Worm (Caenorhabditis elegans) whole organism, late embryonic: ENCODE measurements around the gene C31E10.6.
A peak's percentile ranks its signal among the peaks of the same experiment; 100 is the strongest.

Experiments used
- F13H6.1 ChIP-seq: sonication (generic microtip); optimal IDR thresholded peaks from 2 replicates; lab custom pipeline; 2016; ENCODE audit warnings: missing genetic modification characterization, missing compliant biosample characterization
- K02D7.2 ChIP-seq: sonication (generic microtip); optimal IDR thresholded peaks from 2 replicates; lab custom pipeline; 2017; ENCODE audit warnings: mild to moderate bottlenecking, missing genetic modification characterization, missing compliant biosample characterization
- K09A11.1 ChIP-seq: sonication (generic microtip); optimal IDR thresholded peaks from 2 replicates; lab custom pipeline; 2017; ENCODE audit warnings: antibody characterized with exemption, mild to moderate bottlenecking, missing genetic modification characterization, missing compliant biosample characterization; ENCODE audit not compliant: insufficient read depth
- ama-1 ChIP-seq: fragments of 150-350 bp; optimal IDR thresholded peaks from 2 replicates; lab custom pipeline; 2014
- ceh-14 ChIP-seq: sonication (generic microtip); optimal IDR thresholded peaks from 2 replicates; lab custom pipeline; 2016; ENCODE audit warnings: missing genotype, missing genetic modification characterization, missing compliant biosample characterization
- ceh-18 ChIP-seq: sonication (generic microtip); optimal IDR thresholded peaks from 2 replicates; lab custom pipeline; 2016; ENCODE audit warnings: missing genetic modification characterization, missing compliant biosample characterization
- ceh-19 ChIP-seq: fragments of 200-800 bp; sonication (Bioruptor generic); optimal IDR thresholded peaks from 2 replicates; lab custom pipeline; 2018; ENCODE audit warnings: mild to moderate bottlenecking, missing genetic modification characterization, missing compliant biosample characterization
- ceh-2 ChIP-seq: sonication (generic microtip); optimal IDR thresholded peaks from 2 replicates; lab custom pipeline; 2016; ENCODE audit warnings: missing genotype, missing genetic modification characterization, missing compliant biosample characterization
- ceh-22 ChIP-seq: sonication (generic microtip); optimal IDR thresholded peaks from 2 replicates; lab custom pipeline; 2017; ENCODE audit warnings: missing biosample characterization, missing genetic modification characterization
- ceh-31 ChIP-seq: sonication (generic microtip); optimal IDR thresholded peaks from 2 replicates; lab custom pipeline; 2016; ENCODE audit warnings: missing genetic modification characterization, missing compliant biosample characterization
- ceh-34 ChIP-seq: sonication (generic microtip); optimal IDR thresholded peaks from 2 replicates; lab custom pipeline; 2016; ENCODE audit warnings: mild to moderate bottlenecking, missing genetic modification characterization, missing compliant biosample characterization
- ceh-48 ChIP-seq: sonication (generic microtip); optimal IDR thresholded peaks from 2 replicates; lab custom pipeline; 2016; ENCODE audit warnings: missing genetic modification characterization, inconsistent platforms, missing compliant biosample characterization
- ceh-6 ChIP-seq: fragments of 200-800 bp; sonication (Bioruptor generic); optimal IDR thresholded peaks from 2 replicates; lab custom pipeline; 2018; ENCODE audit warnings: mild to moderate bottlenecking, missing genetic modification characterization, missing compliant biosample characterization
- che-1 ChIP-seq: sonication (generic microtip); optimal IDR thresholded peaks from 2 replicates; lab custom pipeline; 2016; ENCODE audit warnings: mild to moderate bottlenecking, missing genetic modification characterization, missing compliant biosample characterization
- dve-1 ChIP-seq: sonication (generic microtip); optimal IDR thresholded peaks from 2 replicates; lab custom pipeline; 2017; ENCODE audit warnings: antibody characterized with exemption, mild to moderate bottlenecking, missing genetic modification characterization, missing compliant biosample characterization
- ets-4 ChIP-seq: sonication (generic microtip); optimal IDR thresholded peaks from 2 replicates; lab custom pipeline; 2016; ENCODE audit warnings: missing genetic modification characterization, missing compliant biosample characterization
- fax-1 ChIP-seq: sonication (generic microtip); optimal IDR thresholded peaks from 2 replicates; lab custom pipeline; 2016; ENCODE audit warnings: missing genotype, missing genetic modification characterization, missing compliant biosample characterization
- gmeb-2 ChIP-seq: sonication (generic microtip); optimal IDR thresholded peaks from 2 replicates; lab custom pipeline; 2016; ENCODE audit warnings: missing genetic modification characterization, inconsistent platforms, missing compliant biosample characterization
- hlh-15 ChIP-seq: sonication (generic microtip); optimal IDR thresholded peaks from 2 replicates; lab custom pipeline; 2016; ENCODE audit warnings: missing genetic modification characterization, missing compliant biosample characterization
- hlh-30 ChIP-seq: sonication (generic microtip); optimal IDR thresholded peaks from 2 replicates; lab custom pipeline; 2017; ENCODE audit warnings: antibody characterized with exemption, missing genetic modification characterization, missing compliant biosample characterization; ENCODE audit not compliant: insufficient read depth
- hlh-6 ChIP-seq: sonication (generic microtip); optimal IDR thresholded peaks from 2 replicates; lab custom pipeline; 2016; ENCODE audit warnings: missing genotype, missing genetic modification characterization, missing compliant biosample characterization
- hlh-8 ChIP-seq: sonication (generic microtip); optimal IDR thresholded peaks from 2 replicates; lab custom pipeline; 2016; ENCODE audit warnings: missing genotype, missing genetic modification characterization, missing compliant biosample characterization
- lin-11 ChIP-seq: fragments of 200-800 bp; sonication (Bioruptor generic); optimal IDR thresholded peaks from 2 replicates; lab custom pipeline; 2018; ENCODE audit warnings: mild to moderate bottlenecking, missing genetic modification characterization, missing compliant biosample characterization
- madf-2 ChIP-seq: sonication (generic microtip); optimal IDR thresholded peaks from 2 replicates; lab custom pipeline; 2017; ENCODE audit warnings: missing genetic modification characterization, missing compliant biosample characterization
- mec-3 ChIP-seq: sonication (generic microtip); optimal IDR thresholded peaks from 2 replicates; lab custom pipeline; 2016; ENCODE audit warnings: borderline replicate concordance, missing genetic modification characterization, missing compliant biosample characterization
- nfya-1 ChIP-seq: sonication (generic microtip); optimal IDR thresholded peaks from 2 replicates; lab custom pipeline; 2017; ENCODE audit warnings: missing genetic modification characterization, mild to moderate bottlenecking, missing compliant biosample characterization, antibody characterized with exemption, moderate library complexity
- nhr-11 ChIP-seq: fragments of 150-350 bp; optimal IDR thresholded peaks from 2 replicates; lab custom pipeline; 2014; ENCODE audit warnings: missing biosample characterization, missing genetic modification characterization
- npax-4 ChIP-seq: sonication (generic microtip); optimal IDR thresholded peaks from 2 replicates; lab custom pipeline; 2016; ENCODE audit warnings: missing genetic modification characterization, missing compliant biosample characterization
- pat-9 ChIP-seq: fragments of 200-800 bp; sonication (Bioruptor generic); optimal IDR thresholded peaks from 2 replicates; lab custom pipeline; 2018; ENCODE audit warnings: mild to moderate bottlenecking, missing genetic modification characterization, moderate library complexity, missing compliant biosample characterization
- pax-1 ChIP-seq: fragments of 150-350 bp; optimal IDR thresholded peaks from 2 replicates; lab custom pipeline; 2014; ENCODE audit warnings: missing biosample characterization, missing genetic modification characterization
- pha-4 ChIP-seq: fragments of 150-350 bp; optimal IDR thresholded peaks from 2 replicates; lab custom pipeline; 2018; ENCODE audit warnings: missing biosample characterization, missing genetic modification reagents, missing genetic modification characterization
- pros-1 ChIP-seq: fragments of 150-350 bp; optimal IDR thresholded peaks from 2 replicates; lab custom pipeline; 2014; ENCODE audit warnings: missing biosample characterization, missing genetic modification reagents, missing genetic modification characterization
- ref-2 ChIP-seq: sonication (generic microtip); optimal IDR thresholded peaks from 2 replicates; lab custom pipeline; 2016; ENCODE audit warnings: missing genetic modification characterization, missing compliant biosample characterization
- rnt-1 ChIP-seq: sonication (generic microtip); optimal IDR thresholded peaks from 2 replicates; lab custom pipeline; 2016; ENCODE audit warnings: missing genetic modification characterization, missing compliant biosample characterization
- sdc-2 ChIP-seq: sonication (generic microtip); optimal IDR thresholded peaks from 2 replicates; lab custom pipeline; 2016; ENCODE audit warnings: missing genotype, missing genetic modification characterization, missing compliant biosample characterization
- sox-4 ChIP-seq: sonication (generic microtip); optimal IDR thresholded peaks from 2 replicates; lab custom pipeline; 2017; ENCODE audit warnings: mild to moderate bottlenecking, missing genetic modification characterization, inconsistent platforms, missing compliant biosample characterization
- tbx-2 ChIP-seq: sonication (generic microtip); optimal IDR thresholded peaks from 2 replicates; lab custom pipeline; 2016; ENCODE audit warnings: missing genetic modification characterization, missing compliant biosample characterization
- unc-42 ChIP-seq: sonication (generic microtip); optimal IDR thresholded peaks from 2 replicates; lab custom pipeline; 2016; ENCODE audit warnings: missing genotype, missing genetic modification characterization, missing compliant biosample characterization
- unc-55 ChIP-seq: sonication (generic microtip); optimal IDR thresholded peaks from 2 replicates; lab custom pipeline; 2017; ENCODE audit warnings: missing biosample characterization, missing genetic modification reagents, missing genetic modification characterization
- ztf-16 ChIP-seq: sonication (generic microtip); optimal IDR thresholded peaks from 2 replicates; lab custom pipeline; 2017; ENCODE audit warnings: missing genetic modification characterization, missing compliant biosample characterization

Gene C31E10.6

ce11 chrX:13974448-13975071, 21.6 kb upstream of the C31E10.6 start:
- TF ChIP-seq unc-55 (GFP tag; lab: Kevin White, UChicago) (peak; percentile 66), lin-11 (tag; lab: Kevin White, UChicago) (no peak)
- TF ChIP-seq, all 69 proteins: peak for 1

DNA sequence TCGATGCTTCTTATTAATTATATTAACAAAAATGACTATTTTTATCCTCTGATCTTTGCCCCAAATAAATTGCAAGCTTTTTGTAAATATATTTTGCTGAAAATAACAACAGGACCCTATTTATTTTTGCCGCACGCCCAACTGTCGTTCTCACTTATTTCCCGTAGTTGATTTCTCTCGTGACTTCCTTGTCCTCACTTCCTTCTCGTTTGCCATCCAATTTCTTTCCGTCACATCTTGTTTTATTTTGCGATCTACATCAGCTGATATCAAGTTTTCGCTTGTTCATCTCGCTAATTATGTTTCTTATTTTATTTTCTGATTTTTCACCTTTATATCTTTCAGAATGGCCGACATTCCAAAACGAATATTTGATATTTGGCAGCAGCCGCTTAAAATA, 20.8 kb upstream of the C31E10.6 start, which contains the start of gene F48F7.5:
Gene F48F7.5 (plus strand): TSS at position 340 of the 400 bp plus-strand sequence.
- no peak for TF ChIP-seq pha-4 (tag; lab: Kevin White, UChicago)
- no peak for TF ChIP-seq ceh-22 (tag; lab: Kevin White, UChicago)
- no peak for TF ChIP-seq hlh-6 (tag; lab: Kevin White, UChicago)
- peak; percentile 20 for TF ChIP-seq hlh-30
- TF ChIP-seq, all 69 proteins: peak for 1

DNA sequence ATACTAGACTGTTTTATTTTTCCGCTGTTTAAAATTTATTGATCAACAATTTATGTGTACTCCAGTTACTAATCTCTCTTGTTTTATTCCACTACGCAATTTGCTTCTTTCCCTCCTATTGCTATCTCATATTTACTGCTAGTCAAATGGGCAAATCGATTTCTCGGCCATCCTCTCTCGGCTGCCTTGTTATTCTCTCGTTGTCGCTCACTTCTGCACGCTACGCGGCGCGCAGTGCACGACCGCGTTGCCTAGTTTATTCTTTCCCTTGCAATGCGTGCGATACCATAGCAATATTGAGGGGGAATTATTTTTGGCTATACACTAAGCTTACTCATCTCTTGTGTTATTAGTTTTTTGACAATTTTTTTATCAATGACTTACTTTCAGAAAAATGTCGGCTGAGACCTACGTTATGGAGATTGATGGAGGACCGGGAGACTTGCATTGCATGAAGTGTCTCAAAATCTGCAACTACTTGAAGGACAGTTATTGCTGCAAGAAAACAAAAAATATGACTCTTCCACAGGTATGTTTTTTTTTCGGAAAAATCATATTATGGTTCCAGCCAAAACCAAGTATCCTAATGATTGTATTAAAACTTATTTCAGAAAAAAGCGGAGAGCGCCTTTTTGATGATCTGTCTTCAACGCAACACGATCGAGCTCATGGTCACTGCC, 18.6 kb upstream of the C31E10.6 start, which contains the start of gene F48F7.6:
Gene F48F7.6 (plus strand): TSS at position 391 of the 680 bp plus-strand sequence.
- no peak for TF ChIP-seq K02D7.2
- peak; percentile 54 for TF ChIP-seq tbx-2
- TF ChIP-seq npax-4 = no peak
- TF ChIP-seq sdc-2 (tag; lab: Kevin White, UChicago) = peak; percentile 14
- TF ChIP-seq pat-9 (tag; lab: Kevin White, UChicago) = no peak
- peak; percentile 33 for TF ChIP-seq ceh-2
- TF ChIP-seq F13H6.1 (tag; lab: Kevin White, UChicago) = no peak
- no peak for TF ChIP-seq hlh-6 (tag; lab: Kevin White, UChicago)
- TF ChIP-seq ceh-19 = no peak
- no peak for TF ChIP-seq mec-3 (tag; lab: Kevin White, UChicago)
- peak; percentile 59 for TF ChIP-seq unc-42 (tag; lab: Kevin White, UChicago)
- TF ChIP-seq rnt-1 (tag; lab: Kevin White, UChicago) = no peak
- no peak for TF ChIP-seq hlh-15 (tag; lab: Kevin White, UChicago)
- TF ChIP-seq hlh-8 = no peak
- TF ChIP-seq ceh-48 (tag; lab: Kevin White, UChicago) = peak; percentile 89
- no peak for TF ChIP-seq nhr-11 (tag; lab: Kevin White, UChicago)
- TF ChIP-seq ref-2 = peak; percentile 52
- no peak for TF ChIP-seq fax-1 (tag; lab: Kevin White, UChicago)
- TF ChIP-seq che-1 (tag; lab: Kevin White, UChicago) = no peak
- no peak for TF ChIP-seq lin-11 (tag; lab: Kevin White, UChicago)
- TF ChIP-seq ceh-34 (tag; lab: Kevin White, UChicago) = peak; percentile 15
- TF ChIP-seq ceh-18 = peak; percentile 37
- peak; percentile 42 for TF ChIP-seq nfya-1 (tag; lab: Kevin White, UChicago)
- no peak for TF ChIP-seq ztf-16
- TF ChIP-seq sox-4 (tag; lab: Kevin White, UChicago) = peak; percentile 20
- no peak for TF ChIP-seq ceh-6 (GFP tag; lab: Kevin White, UChicago)
- peak; percentile 20 for TF ChIP-seq ceh-14 (tag; lab: Kevin White, UChicago)
- no peak for TF ChIP-seq pros-1 (tag; lab: Kevin White, UChicago)
- TF ChIP-seq ets-4 (tag; lab: Kevin White, UChicago) = no peak
- TF ChIP-seq unc-55 (GFP tag; lab: Kevin White, UChicago) = peak; percentile 36
- TF ChIP-seq madf-2 = no peak
- no peak for TF ChIP-seq ama-1 (lab: Kevin White, UChicago)
- no peak for TF ChIP-seq K09A11.1 (tag; lab: Kevin White, UChicago)
- no peak for TF ChIP-seq pax-1 (tag; lab: Kevin White, UChicago)
- no peak for TF ChIP-seq dve-1
- no peak for TF ChIP-seq gmeb-2
- TF ChIP-seq ceh-31 = peak; percentile 33
